Worm (Caenorhabditis elegans): ENCODE results near the gene cutl-27.

Gene cutl-27

DNA sequence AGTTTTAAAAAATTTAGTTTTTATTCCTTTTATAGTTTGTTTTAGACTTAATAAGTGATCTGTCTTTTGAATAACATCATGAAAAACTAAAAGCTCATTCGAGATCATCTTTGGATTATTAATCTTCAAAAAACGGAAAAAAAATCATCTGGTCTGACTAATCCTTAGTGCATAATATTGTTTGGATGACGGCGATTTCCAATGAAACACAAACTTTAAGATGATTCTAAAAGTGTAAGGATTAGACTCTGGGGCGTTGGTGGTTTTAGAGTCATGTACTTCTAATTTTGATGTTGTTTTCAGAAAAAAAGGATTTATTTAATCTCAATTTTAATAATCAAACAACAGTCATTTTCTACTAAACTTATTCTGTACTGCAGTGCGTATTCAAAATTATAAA is 15.0 kb downstream of the cutl-27 start (continued):
- TF ChIP-seq dve-1 (tag; optimal IDR thresholded peaks at IDR 0.05): no peak
- no peak for TF ChIP-seq hlh-8 (tag; optimal IDR thresholded peaks at IDR 0.05)
- no peak for TF ChIP-seq syd-9 (tag; optimal IDR thresholded peaks at IDR 0.05)

ce11 chrIV:11897710-11898109 is 19.4 kb downstream of the cutl-27 start:
- TF ChIP-seq pros-1 (tag; optimal IDR thresholded peaks at IDR 0.05) (no peak), mec-3 (tag; optimal IDR thresholded peaks at IDR 0.05; ENCODE audit: borderline replicate concordance) (no peak), pat-9 (tag; optimal IDR thresholded peaks at IDR 0.05) (no peak), pag-3 (tag; optimal IDR thresholded peaks at IDR 0.05; ENCODE audit: borderline replicate concordance) (no peak), lim-6 (tag; optimal IDR thresholded peaks at IDR 0.05) (no peak), hlh-13 (GFP tag; optimal IDR thresholded peaks at IDR 0.05) (no peak), ahr-1 (tag; optimal IDR thresholded peaks at IDR 0.05) (no peak), pha-2 (tag; optimal IDR thresholded peaks at IDR 0.05) (no peak), K02D7.2 (tag; optimal IDR thresholded peaks at IDR 0.05) (no peak), dmd-4 (tag; optimal IDR thresholded peaks at IDR 0.05; ENCODE audit: borderline replicate concordance) (no peak), ceh-2 (tag; optimal IDR thresholded peaks at IDR 0.05) (no peak), syd-9 (tag; optimal IDR thresholded peaks at IDR 0.05) (no peak), tbx-2 (tag; optimal IDR thresholded peaks at IDR 0.05) (no peak), sdc-2 (tag; optimal IDR thresholded peaks at IDR 0.05) (no peak), npax-4 (tag; optimal IDR thresholded peaks at IDR 0.05) (no peak), ceh-31 (tag; optimal IDR thresholded peaks at IDR 0.05) (no peak), tbx-7 (tag; optimal IDR thresholded peaks at IDR 0.05) (no peak), K09A11.1 (tag; optimal IDR thresholded peaks at IDR 0.05; ENCODE audit: insufficient read depth) (no peak), nhr-11 (tag; optimal IDR thresholded peaks at IDR 0.05) (no peak), sox-4 (tag; optimal IDR thresholded peaks at IDR 0.05) (no peak)

ce11 chrIV:11899358-11899757 is 21.0 kb downstream of the cutl-27 start, which contains the start of gene nhr-43:
Gene nhr-43, plus strand, starts transcription at chrIV:11899590.
- TF ChIP-seq K02D7.2 (tag; optimal IDR thresholded peaks at IDR 0.05) (no peak), Y22D7AL.16 (tag; optimal IDR thresholded peaks at IDR 0.05) (no peak), tbx-2 (tag; optimal IDR thresholded peaks at IDR 0.05) (no peak), sox-2 (GFP tag; IDR thresholded peaks at IDR 0.05) (no peak), eyg-1 (tag; optimal IDR thresholded peaks at IDR 0.05) (no peak), C38D4.7 (GFP tag; optimal IDR thresholded peaks at IDR 0.05) (no peak), nhr-232 (tag; optimal IDR thresholded peaks at IDR 0.05) (no peak), unc-86 (tag; optimal IDR thresholded peaks at IDR 0.05) (no peak), nfya-1 (tag; optimal IDR thresholded peaks at IDR 0.05) (no peak), ceh-6 (GFP tag; optimal IDR thresholded peaks at IDR 0.05) (no peak), syd-9 (tag; optimal IDR thresholded peaks at IDR 0.05) (no peak), K09A11.1 (tag; optimal IDR thresholded peaks at IDR 0.05; ENCODE audit: insufficient read depth) (no peak), unc-55 (GFP tag; optimal IDR thresholded peaks at IDR 0.05) (no peak), ceh-22 (tag; optimal IDR thresholded peaks at IDR 0.05) (no peak), hlh-8 (tag; optimal IDR thresholded peaks at IDR 0.05) (no peak), C08G9.2 (tag; optimal IDR thresholded peaks at IDR 0.05) (no peak), pha-2 (tag; optimal IDR thresholded peaks at IDR 0.05) (no peak), hlh-6 (tag; optimal IDR thresholded peaks at IDR 0.05) (no peak)

- TF ChIP-seq ama-1 (optimal IDR thresholded peaks at IDR 0.05) (no peak), elt-2 (tag; optimal IDR thresholded peaks at IDR 0.05) (no peak), ceh-34 (tag; optimal IDR thresholded peaks at IDR 0.05) (no peak), pax-1 (tag; optimal IDR thresholded peaks at IDR 0.05) (no peak), pqm-1 (tag; optimal IDR thresholded peaks at IDR 0.05) (no peak), unc-3 (GFP tag; conservative IDR thresholded peaks at IDR 0.05) (no peak), unc-3 (tag; optimal IDR thresholded peaks at IDR 0.05) (no peak), zip-5 (tag; optimal IDR thresholded peaks at IDR 0.05) (no peak), K02D7.2 (tag; optimal IDR thresholded peaks at IDR 0.05) (no peak), hlh-6 (tag; optimal IDR thresholded peaks at IDR 0.05) (no peak), che-1 (tag; optimal IDR thresholded peaks at IDR 0.05) (no peak), madf-2 (tag; optimal IDR thresholded peaks at IDR 0.05) (no peak), nfya-1 (tag; optimal IDR thresholded peaks at IDR 0.05) (no peak), unc-86 (tag; optimal IDR thresholded peaks at IDR 0.05) (no peak), ceh-22 (tag; optimal IDR thresholded peaks at IDR 0.05) (no peak), K09A11.1 (tag; optimal IDR thresholded peaks at IDR 0.05; ENCODE audit: insufficient read depth) (no peak), pha-2 (tag; optimal IDR thresholded peaks at IDR 0.05) (no peak), hlh-13 (GFP tag; optimal IDR thresholded peaks at IDR 0.05) (no peak), T23F11.4 (GFP tag; optimal IDR thresholded peaks at IDR 0.05) (no peak)
Observed at ce11 chrIV:11900399-11900798, 22.1 kb downstream of the cutl-27 start.
